Worm (Caenorhabditis elegans) whole organism, L2 larva: ENCODE measurements around the gene K05F6.12.

Source experiments
- F13H6.1 ChIP-seq: sonication (generic microtip); optimal IDR thresholded peaks from 2 replicates; lab custom pipeline; 2016; ENCODE audit warnings: missing genetic modification characterization, missing compliant biosample characterization
- lin-13 ChIP-seq: fragments of 150-350 bp; optimal IDR thresholded peaks from 2 replicates; lab custom pipeline; 2014; ENCODE audit warnings: missing biosample characterization, missing genetic modification reagents, missing genetic modification characterization
- lsy-2 ChIP-seq, 2 experiments: fragments of 150-350 bp in 1 of 2; sonication (generic microtip) in 1 of 2; optimal IDR thresholded peaks; 2 replicates each; lab custom pipeline; 2014 to 2017; ENCODE audit warnings: missing biosample characterization in 2 of 2, missing genetic modification characterization in 2 of 2
- mdl-1 ChIP-seq, 2 experiments: fragments of 150-350 bp in 1 of 2; sonication (generic microtip) in 1 of 2; optimal IDR thresholded peaks; 2 replicates each; lab custom pipeline; 2017; ENCODE audit warnings: missing biosample characterization in 2 of 2, missing genetic modification characterization in 2 of 2
- nhr-10 ChIP-seq: sonication (generic microtip); optimal IDR thresholded peaks from 2 replicates; lab custom pipeline; 2017; ENCODE audit warnings: missing biosample characterization, missing genetic modification characterization
- nhr-23 ChIP-seq: fragments of 150-350 bp; optimal IDR thresholded peaks from 2 replicates; lab custom pipeline; 2014; ENCODE audit warnings: missing biosample characterization, missing genetic modification reagents, missing genetic modification characterization
- nhr-237 ChIP-seq: fragments of 150-350 bp; optimal IDR thresholded peaks from 2 replicates; lab custom pipeline; 2014; ENCODE audit warnings: missing biosample characterization, missing genetic modification characterization
- nhr-25 ChIP-seq: fragments of 150-350 bp; sonication (generic microtip); optimal IDR thresholded peaks from 3 replicates; lab custom pipeline; 2014; ENCODE audit warnings: missing biosample characterization, missing genetic modification characterization
- sma-3 ChIP-seq: sonication (generic microtip); optimal IDR thresholded peaks from 2 replicates; lab custom pipeline; 2016; ENCODE audit warnings: missing genetic modification reagents, missing genetic modification characterization, missing compliant biosample characterization
- snpc-4 ChIP-seq: fragments of 150-350 bp; optimal IDR thresholded peaks from 2 replicates; lab custom pipeline; 2014; ENCODE audit warnings: missing biosample characterization, missing genetic modification characterization
- ztf-11 ChIP-seq: sonication (generic microtip); optimal IDR thresholded peaks from 2 replicates; lab custom pipeline; 2017; ENCODE audit warnings: missing biosample characterization, missing genetic modification characterization

ce11 chrII:1550501-1550900 is 4.8 kb downstream of the K05F6.12 start, which contains the start of the genes fbxb-52 and fbxb-51:
- TF ChIP-seq lsy-2 (tag; optimal IDR thresholded peaks at IDR 0.05; lab: Kevin White, UChicago) (no peak), nhr-25 (tag; lab: Kevin White, UChicago) (no peak), mdl-1 (tag; optimal IDR thresholded peaks at IDR 0.05; lab: Kevin White, UChicago) (no peak), nhr-237 (tag; lab: Kevin White, UChicago) (no peak), nhr-10 (tag; lab: Kevin White, UChicago) (no peak), sma-3 (GFP tag; lab: Kevin White, UChicago) (no peak), snpc-4 (tag; lab: Kevin White, UChicago) (no peak), nhr-23 (tag; lab: Kevin White, UChicago) (no peak), ztf-11 (no peak), F13H6.1 (tag; lab: Kevin White, UChicago) (no peak), lin-13 (GFP tag; lab: Kevin White, UChicago) (no peak)
